Fruit fly (Drosophila melanogaster) whole organism, embryonic: ENCODE results near the gene dlg1.

Experiments used
- CG12391 ChIP-seq: fragments of 200-800 bp; sonication (Bioruptor generic); optimal IDR thresholded peaks from 3 replicates; lab custom pipeline; 2018; ENCODE audit warnings: missing biosample characterization, mild to moderate bottlenecking, missing genetic modification characterization, moderate library complexity
- CG31441 ChIP-seq: fragments of 200-800 bp; sonication (Bioruptor generic); IDR thresholded peaks from 2 replicates; pipeline ENCODE4 v1.3.6; 2022; ENCODE audit warnings: missing biosample characterization, missing genetic modification characterization
- grau ChIP-seq: fragments of 200-800 bp; optimal IDR thresholded peaks from 3 replicates; lab custom pipeline; 2019; ENCODE audit warnings: missing biosample characterization, mild to moderate bottlenecking, missing genetic modification characterization, moderate library complexity
- klu ChIP-seq: fragments of 200-800 bp; sonication (Bioruptor generic); IDR thresholded peaks from 2 replicates; pipeline ENCODE4 v1.3.6; 2022; ENCODE audit warnings: missing biosample characterization, missing genetic modification characterization

- TF ChIP-seq CG12391 (tag; lab: Kevin White, UChicago) = no peak
- no peak for TF ChIP-seq CG31441 (GFP tag; lab: Robert Waterston, UW)
- TF ChIP-seq klu (GFP tag; lab: Robert Waterston, UW) = no peak
- no peak for TF ChIP-seq grau (tag; lab: Kevin White, UChicago)
Measured at dm6 chrX:11382588-11382987, 13.1 kb downstream of the dlg1 start.
